Fruit fly (Drosophila melanogaster): Measurements from ENCODE around the gene spn-D.
A peak's percentile ranks its signal among the peaks of the same experiment; 100 is the strongest.

spn-D gene

DNA sequence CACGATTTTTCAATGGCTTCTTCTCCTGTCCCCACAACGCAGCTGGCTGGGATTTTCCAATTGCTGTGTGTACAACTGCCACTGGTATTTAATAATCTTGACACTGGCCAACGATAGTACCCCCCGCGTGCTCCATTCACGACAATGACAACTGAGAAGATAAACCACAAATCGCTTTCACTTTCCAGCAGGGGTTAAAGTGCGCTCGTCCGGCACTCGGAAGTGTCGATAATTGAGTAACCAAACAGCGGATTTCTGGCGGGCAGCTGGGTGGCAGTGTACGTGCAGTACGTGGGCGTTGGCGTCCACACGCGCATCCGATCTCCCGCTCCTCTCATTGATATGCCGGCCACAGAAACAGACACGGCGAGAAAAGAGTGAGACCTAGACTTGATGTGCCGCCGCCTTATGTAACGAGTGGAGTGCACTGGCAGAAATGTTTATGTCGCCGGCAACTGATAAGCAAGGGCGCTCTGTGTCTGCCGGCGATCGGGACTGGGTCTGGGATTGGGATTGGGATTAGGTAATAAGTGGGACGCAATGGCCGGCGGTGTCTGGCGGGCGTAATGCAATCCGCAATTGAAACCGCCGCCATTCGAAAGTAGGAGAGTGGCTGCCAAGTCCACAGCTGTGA is 30.7 kb upstream of the spn-D start:
- TF ChIP-seq Pdp1 (GFP tag; optimal IDR thresholded peaks at IDR 0.05), result peak in 1 of 2 experiments; percentile 95
- TF ChIP-seq CG2199 (GFP tag; IDR thresholded peaks at IDR 0.05), result 0 out of 3 replicates have a peak, but pooled peaks have one; percentile 16
- TF ChIP-seq Hr78 (GFP tag; optimal IDR thresholded peaks at IDR 0.05), result peak in 1 of 2 experiments; percentile 92
- peak; percentile 70 for TF ChIP-seq sr (GFP tag; IDR thresholded peaks at IDR 0.05)
- TF ChIP-seq sug (tag; optimal IDR thresholded peaks at IDR 0.05), result peak; percentile 39
- TF ChIP-seq vnd (GFP tag; IDR thresholded peaks at IDR 0.05; ENCODE audit: partially characterized antibody), result no peak
- TF ChIP-seq Med (GFP tag), result peak; percentile 50
- no peak for TF ChIP-seq CG2202 (tag; optimal IDR thresholded peaks at IDR 0.05)
- TF ChIP-seq z (GFP tag; IDR thresholded peaks at IDR 0.05), result no peak
- no peak for TF ChIP-seq hkb (optimal IDR thresholded peaks at IDR 0.05)
- peak; percentile 21; the same call in 1 of the 2 replicates for TF ChIP-seq hkb (GFP tag; IDR thresholded peaks at IDR 0.05)
- TF ChIP-seq Blimp-1 (GFP tag; optimal IDR thresholded peaks at IDR 0.05), result peak; percentile 65
- TF ChIP-seq ken (GFP tag; IDR thresholded peaks at IDR 0.05), result 0 out of 3 replicates have a peak, but pooled peaks have one; percentile 15
- 0 out of 3 replicates have a peak, but pooled peaks have one; percentile 15 for TF ChIP-seq ci (GFP tag; IDR thresholded peaks at IDR 0.05)

dm6 chr3R:27135692-27136641 is 29.5 kb upstream of the spn-D start:
- TF ChIP-seq ERR (GFP tag; optimal IDR thresholded peaks at IDR 0.05), result no peak
- peak; percentile 43; the same call in 1 of the 2 replicates for TF ChIP-seq vvl (GFP tag; IDR thresholded peaks at IDR 0.05)
- no peak for TF ChIP-seq lov (optimal IDR thresholded peaks at IDR 0.05)
- TF ChIP-seq lov (GFP tag; IDR thresholded peaks at IDR 0.05), result peak; percentile 70; the same call in 1 of the 3 replicates
- peak; percentile 83 for TF ChIP-seq CG2875 (GFP tag; optimal IDR thresholded peaks at IDR 0.05)
- no peak for TF ChIP-seq vfl (GFP tag; optimal IDR thresholded peaks at IDR 0.05)
- peak; percentile 53; the same call in 1 of the 2 replicates for TF ChIP-seq E2f1 (GFP tag; IDR thresholded peaks at IDR 0.05)
- TF ChIP-seq HLH54F (GFP tag; optimal IDR thresholded peaks at IDR 0.05), result no peak
- TF ChIP-seq Six4 (GFP tag; optimal IDR thresholded peaks at IDR 0.05), result peak; percentile 51
- no peak for TF ChIP-seq Deaf1 (tag; optimal IDR thresholded peaks at IDR 0.05)
- TF ChIP-seq CG8944 (GFP tag; optimal IDR thresholded peaks at IDR 0.05), result peak; percentile 46
- peak; percentile 46 for TF ChIP-seq CG12659 (GFP tag; optimal IDR thresholded peaks at IDR 0.05)
- peak; percentile 52 for TF ChIP-seq Ptx1 (GFP tag; IDR thresholded peaks at IDR 0.05)
- no peak for TF ChIP-seq CG7928 (GFP tag; optimal IDR thresholded peaks at IDR 0.05)
- TF ChIP-seq CG4424 (GFP tag; optimal IDR thresholded peaks at IDR 0.05), result peak; percentile 47
- TF ChIP-seq CG4617 (GFP tag; optimal IDR thresholded peaks at IDR 0.05; ENCODE audit: borderline replicate concordance), result no peak
- TF ChIP-seq CG6683 (GFP tag; optimal IDR thresholded peaks at IDR 0.05), result peak; percentile 42
- TF ChIP-seq maf-S (GFP tag; optimal IDR thresholded peaks at IDR 0.05), result peak; percentile 13
- TF ChIP-seq ken (GFP tag; IDR thresholded peaks at IDR 0.05), result no peak; the same call in 2 of the 3 replicates
- TF ChIP-seq CG10321 (GFP tag; IDR thresholded peaks at IDR 0.05), result 0 out of 2 replicates have a peak, but pooled peaks have one; percentile 12
- TF ChIP-seq cwo (GFP tag; optimal IDR thresholded peaks at IDR 0.05), result peak; percentile 27
- TF ChIP-seq ttk (GFP tag; IDR thresholded peaks at IDR 0.05), result peak; percentile 13; the same call in 1 of the 2 replicates
- TF ChIP-seq CG2202 (tag; optimal IDR thresholded peaks at IDR 0.05), result peak; percentile 87
- TF ChIP-seq ac (GFP tag; optimal IDR thresholded peaks at IDR 0.05), result peak; percentile 91
- peak; percentile 65; the same call in 1 of the 2 replicates for TF ChIP-seq CG6689 (GFP tag; IDR thresholded peaks at IDR 0.05)
- TF ChIP-seq otp (GFP tag; IDR thresholded peaks at IDR 0.05), result peak; percentile 85; the same call in 2 of the 3 replicates
- TF ChIP-seq dati (GFP tag; IDR thresholded peaks at IDR 0.05), result no peak
- TF ChIP-seq ro (GFP tag; IDR thresholded peaks at IDR 0.05), result no peak
- peak; percentile 33 for TF ChIP-seq Sry-β (GFP tag; optimal IDR thresholded peaks at IDR 0.05)
- peak; percentile 37; the same call in 1 of the 2 replicates for TF ChIP-seq CG11247 (GFP tag; IDR thresholded peaks at IDR 0.05)
- peak; percentile 82 for TF ChIP-seq lab (GFP tag; optimal IDR thresholded peaks at IDR 0.05)
- TF ChIP-seq Ets65A (GFP tag), result no peak
- peak; percentile 57 for TF ChIP-seq CG4854 (GFP tag; optimal IDR thresholded peaks at IDR 0.05)
- TF ChIP-seq CG13894 (tag; optimal IDR thresholded peaks at IDR 0.05), result no peak

All from whole organism, embryonic.